Fruit fly (Drosophila melanogaster) whole organism, wandering third instar larva: ENCODE data around the gene CG43815.

Experiments
- Abd-B ChIP-seq: fragments of >200 bp; optimal IDR thresholded peaks from 2 replicates; lab custom pipeline; 2017; ENCODE audit warnings: missing biosample characterization, missing genetic modification characterization
- CG32264 ChIP-seq: fragments of 200-800 bp; sonication (Bioruptor generic); optimal IDR thresholded peaks from 2 replicates; lab custom pipeline; 2016; ENCODE audit warnings: missing biosample characterization, missing genetic modification characterization
- CG9705 ChIP-seq: fragments of 200-800 bp; sonication (Bioruptor generic); optimal IDR thresholded peaks from 2 replicates; lab custom pipeline; 2018; ENCODE audit warnings: missing biosample characterization, mild to moderate bottlenecking, missing genetic modification characterization
- CrebA ChIP-seq: fragments of 200-800 bp; sonication (Bioruptor generic); optimal IDR thresholded peaks from 2 replicates; lab custom pipeline; 2016; ENCODE audit warnings: missing biosample characterization, mild to moderate bottlenecking, missing genetic modification characterization, borderline replicate concordance
- Dfd ChIP-seq: fragments of >200 bp; optimal IDR thresholded peaks from 2 replicates; lab custom pipeline; 2017; ENCODE audit warnings: missing biosample characterization, missing genetic modification characterization
- Dif ChIP-seq: fragments of 200-275, 200-300 bp; sonication (Bioruptor generic); optimal IDR thresholded peaks from 2 replicates; lab custom pipeline; 2018; ENCODE audit warnings: missing biosample characterization, missing genetic modification characterization; ENCODE audit not compliant: partially characterized antibody
- GATAd ChIP-seq: sonication (Bioruptor generic); optimal IDR thresholded peaks from 2 replicates; lab custom pipeline; 2016; ENCODE audit warnings: missing biosample characterization, missing genetic modification characterization
- HLH106 ChIP-seq: fragments of 200-800 bp; optimal IDR thresholded peaks from 3 replicates; lab custom pipeline; 2019; ENCODE audit warnings: missing biosample characterization, mild to moderate bottlenecking, missing genetic modification characterization, moderate library complexity
- Hnf4 ChIP-seq: fragments of 200-800 bp; sonication (Bioruptor generic); optimal IDR thresholded peaks from 2 replicates; lab custom pipeline; 2016; ENCODE audit warnings: missing biosample characterization, mild to moderate bottlenecking, missing genetic modification characterization
- Hr78 ChIP-seq: fragments of >200 bp; optimal IDR thresholded peaks from 2 replicates; lab custom pipeline; 2017; ENCODE audit warnings: missing biosample characterization, missing genetic modification characterization
- Hr83 ChIP-seq: fragments of 200-300 bp; sonication (Bioruptor generic); optimal IDR thresholded peaks from 2 replicates; lab custom pipeline; 2016; ENCODE audit warnings: missing biosample characterization, mild to moderate bottlenecking, missing genetic modification characterization, moderate library complexity; ENCODE audit not compliant: poor library complexity, severe bottlenecking
- Jra ChIP-seq: sonication (Bioruptor generic); optimal IDR thresholded peaks from 2 replicates; lab custom pipeline; 2016; ENCODE audit warnings: missing biosample characterization, missing genetic modification characterization
- Mio ChIP-seq: sonication (Bioruptor generic); optimal IDR thresholded peaks from 2 replicates; lab custom pipeline; 2016; ENCODE audit warnings: missing biosample characterization, missing genetic modification characterization
- Myc ChIP-seq: fragments of >200 bp; optimal IDR thresholded peaks from 2 replicates; lab custom pipeline; 2017
- N ChIP-seq: fragments of >200 bp; optimal IDR thresholded peaks from 2 replicates; lab custom pipeline; 2018; ENCODE audit warnings: missing biosample characterization, missing external identifiers, missing genetic modification characterization
- OdsH ChIP-seq: fragments of 200-800 bp; sonication (Bioruptor generic); optimal IDR thresholded peaks from 2 replicates; lab custom pipeline; 2016; ENCODE audit warnings: missing biosample characterization, mild to moderate bottlenecking, missing genetic modification characterization
- Rel ChIP-seq, 2 experiments: fragments of 200-800 bp; sonication (Bioruptor generic) in 1 of 2; optimal IDR thresholded peaks; 2 replicates in 1 of 2; 3 replicates in 1 of 2; lab custom pipeline; 2016 to 2019; ENCODE audit warnings: mild to moderate bottlenecking in 2 of 2, missing biosample characterization in 2 of 2, missing genetic modification characterization in 2 of 2, moderate library complexity in 1 of 2
- Sp1 ChIP-seq: fragments of 200-800 bp; sonication (Bioruptor generic); optimal IDR thresholded peaks from 3 replicates; lab custom pipeline; 2019; ENCODE audit warnings: missing biosample characterization, mild to moderate bottlenecking, missing genetic modification characterization, moderate library complexity
- Vsx2 ChIP-seq: fragments of 200-300, 225-300 bp; sonication (Bioruptor generic); optimal IDR thresholded peaks from 2 replicates; lab custom pipeline; 2018; ENCODE audit warnings: missing biosample characterization, missing genetic modification characterization; ENCODE audit not compliant: partially characterized antibody
- br ChIP-seq: fragments of 200-800 bp; sonication (Bioruptor generic); optimal IDR thresholded peaks from 2 replicates; lab custom pipeline; 2016; ENCODE audit warnings: missing biosample characterization, missing genetic modification characterization
- brk ChIP-seq: fragments of 200-800 bp; sonication (Bioruptor generic); optimal IDR thresholded peaks from 2 replicates; lab custom pipeline; 2016; ENCODE audit warnings: missing biosample characterization, mild to moderate bottlenecking, missing genetic modification characterization
- dl ChIP-seq, 2 experiments: fragments of 175-275, 200-275 bp in 1 of 2; fragments of 200-275 bp in 1 of 2; sonication (Bioruptor generic); optimal IDR thresholded peaks; lab custom pipeline; 2018; ENCODE audit warnings: mild to moderate bottlenecking in 2 of 2, missing biosample characterization in 2 of 2, missing genetic modification characterization in 2 of 2, moderate library complexity in 2 of 2; ENCODE audit not compliant: partially characterized antibody in 2 of 2, insufficient read depth in 1 of 2
- dmrt93B ChIP-seq: fragments of 200-800 bp; sonication (Bioruptor generic); optimal IDR thresholded peaks from 2 replicates; lab custom pipeline; 2018; ENCODE audit warnings: missing biosample characterization, mild to moderate bottlenecking, missing genetic modification characterization
- ey ChIP-seq: fragments of 200-800 bp; sonication (Bioruptor generic); optimal IDR thresholded peaks from 2 replicates; lab custom pipeline; 2016; ENCODE audit warnings: missing biosample characterization, missing genetic modification characterization
- foxo ChIP-seq, 2 experiments: fragments of 200-800 bp; sonication (Bioruptor generic); optimal IDR thresholded peaks; 2 replicates in 1 of 2; 3 replicates in 1 of 2; lab custom pipeline; 2016 to 2017; ENCODE audit warnings: missing biosample characterization in 2 of 2, missing genetic modification characterization in 2 of 2
- fru ChIP-seq: fragments of 200-800 bp; sonication (Bioruptor generic); optimal IDR thresholded peaks from 3 replicates; lab custom pipeline; 2016; ENCODE audit warnings: missing biosample characterization, mild to moderate bottlenecking, missing genetic modification characterization
- h ChIP-seq: fragments of 200-800 bp; sonication (Bioruptor generic); optimal IDR thresholded peaks from 3 replicates; lab custom pipeline; 2016; ENCODE audit warnings: missing biosample characterization, mild to moderate bottlenecking, missing genetic modification characterization
- jim ChIP-seq: fragments of 175-275, 200-325 bp; sonication (Bioruptor generic); optimal IDR thresholded peaks from 2 replicates; lab custom pipeline; 2016; ENCODE audit warnings: missing biosample characterization, mild to moderate bottlenecking, missing genetic modification characterization
- lola ChIP-seq: fragments of >200 bp; optimal IDR thresholded peaks from 2 replicates; lab custom pipeline; 2017; ENCODE audit warnings: missing biosample characterization, missing genetic modification characterization
- pan ChIP-seq: fragments of >200 bp; optimal IDR thresholded peaks from 2 replicates; lab custom pipeline; 2017
- psq ChIP-seq: fragments of 200-800 bp; sonication (Bioruptor generic); optimal IDR thresholded peaks from 3 replicates; lab custom pipeline; 2017; ENCODE audit warnings: missing biosample characterization, mild to moderate bottlenecking, missing genetic modification characterization, moderate library complexity
- rgr ChIP-seq: fragments of 200-800 bp; sonication (Bioruptor generic); optimal IDR thresholded peaks from 3 replicates; lab custom pipeline; 2016; ENCODE audit warnings: missing biosample characterization, mild to moderate bottlenecking, missing genetic modification characterization
- sage ChIP-seq: fragments of 200-800 bp; sonication (Bioruptor generic); optimal IDR thresholded peaks from 2 replicates; lab custom pipeline; 2016; ENCODE audit warnings: missing biosample characterization, mild to moderate bottlenecking, missing genetic modification characterization
- sv ChIP-seq: fragments of 200-800 bp; sonication (Bioruptor generic); optimal IDR thresholded peaks from 3 replicates; lab custom pipeline; 2016; ENCODE audit warnings: missing biosample characterization, missing genetic modification characterization
- tai ChIP-seq: sonication (Bioruptor generic); optimal IDR thresholded peaks from 2 replicates; lab custom pipeline; 2016; ENCODE audit warnings: missing biosample characterization, missing genetic modification characterization
- usp ChIP-seq: fragments of >200 bp; optimal IDR thresholded peaks from 2 replicates; lab custom pipeline; 2017; ENCODE audit warnings: missing biosample characterization, missing genetic modification characterization
- woc ChIP-seq: sonication (Bioruptor generic); optimal IDR thresholded peaks from 2 replicates; lab custom pipeline; 2016; ENCODE audit warnings: missing biosample characterization, mild to moderate bottlenecking, missing genetic modification characterization

Gene CG43815

dm6 chr2L:3559647-3560046 is 16.4 kb upstream of the CG43815 start (continued):
- TF ChIP-seq fru (GFP tag; lab: Kevin White, UChicago) (peak; percentile 8), br (GFP tag; lab: Kevin White, UChicago) (peak; percentile 14), pan (lab: Kevin White, UChicago) (no peak), CG9705 (GFP tag; lab: Kevin White, UChicago) (no peak), Mio (GFP tag; lab: Kevin White, UChicago) (no peak), CrebA (GFP tag; lab: Kevin White, UChicago) (no peak), Vsx2 (GFP tag; lab: Kevin White, UChicago) (no peak), foxo (GFP tag; optimal IDR thresholded peaks at IDR 0.05; lab: Kevin White, UChicago) (peak in 1 of 2 experiments; percentile 54), Abd-B (GFP tag; lab: Kevin White, UChicago) (no peak), OdsH (GFP tag; lab: Kevin White, UChicago) (peak; percentile 68), jim (GFP tag; lab: Kevin White, UChicago) (no peak)

- peak; percentile 32 for TF ChIP-seq HLH106 (tag; lab: Kevin White, UChicago)
- TF ChIP-seq ey: peak; percentile 46
- peak; percentile 1 for TF ChIP-seq Sp1 (GFP tag; lab: Kevin White, UChicago)
- peak; percentile 25 for TF ChIP-seq woc (GFP tag; lab: Kevin White, UChicago)
- no peak for TF ChIP-seq Myc (lab: Kevin White, UChicago)
- no peak for TF ChIP-seq Hr78 (GFP tag; lab: Kevin White, UChicago)
- peak; percentile 52 for TF ChIP-seq fru (GFP tag; lab: Kevin White, UChicago)
- peak; percentile 8 for TF ChIP-seq Hnf4
- TF ChIP-seq h (GFP tag; lab: Kevin White, UChicago): peak; percentile 34
- TF ChIP-seq psq (GFP tag; lab: Kevin White, UChicago): peak; percentile 36
- peak in 1 of 2 experiments; percentile 33 for TF ChIP-seq foxo (GFP tag; optimal IDR thresholded peaks at IDR 0.05; lab: Kevin White, UChicago)
- peak; percentile 25 for TF ChIP-seq br (GFP tag; lab: Kevin White, UChicago)
- TF ChIP-seq rgr (GFP tag; lab: Kevin White, UChicago): peak; percentile 21
- no peak for TF ChIP-seq N (GFP tag; lab: Kevin White, UChicago)
Measured at dm6 chr2L:3562435-3562834, 13.6 kb upstream of the CG43815 start.

- TF ChIP-seq Rel (GFP tag; optimal IDR thresholded peaks at IDR 0.05; lab: Kevin White, UChicago) (no peak), Rel (tag; optimal IDR thresholded peaks at IDR 0.05; lab: Kevin White, UChicago) (peak; percentile 77), pan (lab: Kevin White, UChicago) (no peak), sv (GFP tag; lab: Kevin White, UChicago) (no peak), HLH106 (tag; lab: Kevin White, UChicago) (no peak), ey (no peak), Sp1 (GFP tag; lab: Kevin White, UChicago) (no peak), rgr (GFP tag; lab: Kevin White, UChicago) (no peak), fru (GFP tag; lab: Kevin White, UChicago) (no peak), CG32264 (GFP tag; lab: Kevin White, UChicago) (no peak)
Measured at dm6 chr2L:3564556-3564955, 11.5 kb upstream of the CG43815 start.

dm6 chr2L:3566532-3566931 is 9.5 kb upstream of the CG43815 start:
- TF ChIP-seq CG9705 (GFP tag; lab: Kevin White, UChicago): no peak
- TF ChIP-seq Hr78 (GFP tag; lab: Kevin White, UChicago): no peak
- TF ChIP-seq Abd-B (GFP tag; lab: Kevin White, UChicago): no peak
- TF ChIP-seq br (GFP tag; lab: Kevin White, UChicago): peak; percentile 43
- TF ChIP-seq lola (GFP tag; lab: Kevin White, UChicago): no peak
- TF ChIP-seq fru (GFP tag; lab: Kevin White, UChicago): peak; percentile 54
- TF ChIP-seq jim (GFP tag; lab: Kevin White, UChicago): no peak
- no peak for TF ChIP-seq CG32264 (GFP tag; lab: Kevin White, UChicago)
- TF ChIP-seq sage: no peak
- TF ChIP-seq tai (GFP tag; lab: Kevin White, UChicago): no peak
- TF ChIP-seq foxo (GFP tag; optimal IDR thresholded peaks at IDR 0.05; lab: Kevin White, UChicago): peak in 1 of 2 experiments; percentile 67
- TF ChIP-seq usp (GFP tag; lab: Kevin White, UChicago): no peak
- TF ChIP-seq Hr83 (GFP tag; lab: Kevin White, UChicago): no peak
- TF ChIP-seq GATAd: no peak
- TF ChIP-seq Mio (GFP tag; lab: Kevin White, UChicago): no peak
- TF ChIP-seq ey: peak; percentile 64
- peak; percentile 28 for TF ChIP-seq psq (GFP tag; lab: Kevin White, UChicago)
- TF ChIP-seq dmrt93B (GFP tag; lab: Kevin White, UChicago): peak; percentile 38
- TF ChIP-seq woc (GFP tag; lab: Kevin White, UChicago): peak; percentile 28
- TF ChIP-seq Dif: no peak
- TF ChIP-seq pan (lab: Kevin White, UChicago): no peak
- no peak for TF ChIP-seq Jra (GFP tag; lab: Kevin White, UChicago)
- TF ChIP-seq Vsx2 (GFP tag; lab: Kevin White, UChicago): no peak
- no peak for TF ChIP-seq sv (GFP tag; lab: Kevin White, UChicago)
- TF ChIP-seq brk (GFP tag; lab: Kevin White, UChicago): no peak
- peak; percentile 47 for TF ChIP-seq OdsH (GFP tag; lab: Kevin White, UChicago)
- TF ChIP-seq HLH106 (tag; lab: Kevin White, UChicago): peak; percentile 50
- peak; percentile 47 for TF ChIP-seq rgr (GFP tag; lab: Kevin White, UChicago)
- no peak for TF ChIP-seq Myc (lab: Kevin White, UChicago)
- peak; percentile 50 for TF ChIP-seq Sp1 (GFP tag; lab: Kevin White, UChicago)
- TF ChIP-seq h (GFP tag; lab: Kevin White, UChicago): peak; percentile 71
- TF ChIP-seq CrebA (GFP tag; lab: Kevin White, UChicago): no peak
- TF ChIP-seq Dfd (GFP tag; lab: Kevin White, UChicago): no peak
- TF ChIP-seq N (GFP tag; lab: Kevin White, UChicago): no peak
- TF ChIP-seq dl (GFP tag; optimal IDR thresholded peaks at IDR 0.05; lab: Kevin White, UChicago; ENCODE audit: insufficient read depth in 1 of 2, partially characterized antibody in 2 of 2): no peak
- peak; percentile 45 for TF ChIP-seq Hnf4
- no peak for TF ChIP-seq Rel (GFP tag; optimal IDR thresholded peaks at IDR 0.05; lab: Kevin White, UChicago)
- no peak for TF ChIP-seq Rel (tag; optimal IDR thresholded peaks at IDR 0.05; lab: Kevin White, UChicago)
